Fruit fly (Drosophila melanogaster) whole organism, wandering third instar larva: ENCODE results near the gene Ankle2.

Experiments used
- CG32264 ChIP-seq: fragments of 200-800 bp; sonication (Bioruptor generic); optimal IDR thresholded peaks from 2 replicates; lab custom pipeline; 2016; ENCODE audit warnings: missing biosample characterization, missing genetic modification characterization
- CG9705 ChIP-seq: fragments of 200-800 bp; sonication (Bioruptor generic); optimal IDR thresholded peaks from 2 replicates; lab custom pipeline; 2018; ENCODE audit warnings: missing biosample characterization, mild to moderate bottlenecking, missing genetic modification characterization
- CrebA ChIP-seq: fragments of 200-800 bp; sonication (Bioruptor generic); optimal IDR thresholded peaks from 2 replicates; lab custom pipeline; 2016; ENCODE audit warnings: missing biosample characterization, mild to moderate bottlenecking, missing genetic modification characterization, borderline replicate concordance
- Dfd ChIP-seq: fragments of >200 bp; optimal IDR thresholded peaks from 2 replicates; lab custom pipeline; 2017; ENCODE audit warnings: missing biosample characterization, missing genetic modification characterization
- Dif ChIP-seq: fragments of 200-275, 200-300 bp; sonication (Bioruptor generic); optimal IDR thresholded peaks from 2 replicates; lab custom pipeline; 2018; ENCODE audit warnings: missing biosample characterization, missing genetic modification characterization; ENCODE audit not compliant: partially characterized antibody
- HLH106 ChIP-seq: fragments of 200-800 bp; optimal IDR thresholded peaks from 3 replicates; lab custom pipeline; 2019; ENCODE audit warnings: missing biosample characterization, mild to moderate bottlenecking, missing genetic modification characterization, moderate library complexity
- Hnf4 ChIP-seq: fragments of 200-800 bp; sonication (Bioruptor generic); optimal IDR thresholded peaks from 2 replicates; lab custom pipeline; 2016; ENCODE audit warnings: missing biosample characterization, mild to moderate bottlenecking, missing genetic modification characterization
- Hr78 ChIP-seq: fragments of >200 bp; optimal IDR thresholded peaks from 2 replicates; lab custom pipeline; 2017; ENCODE audit warnings: missing biosample characterization, missing genetic modification characterization
- Hr83 ChIP-seq: fragments of 200-300 bp; sonication (Bioruptor generic); optimal IDR thresholded peaks from 2 replicates; lab custom pipeline; 2016; ENCODE audit warnings: missing biosample characterization, mild to moderate bottlenecking, missing genetic modification characterization, moderate library complexity; ENCODE audit not compliant: poor library complexity, severe bottlenecking
- Jra ChIP-seq: sonication (Bioruptor generic); optimal IDR thresholded peaks from 2 replicates; lab custom pipeline; 2016; ENCODE audit warnings: missing biosample characterization, missing genetic modification characterization
- Myc ChIP-seq: fragments of >200 bp; optimal IDR thresholded peaks from 2 replicates; lab custom pipeline; 2017
- N ChIP-seq: fragments of >200 bp; optimal IDR thresholded peaks from 2 replicates; lab custom pipeline; 2018; ENCODE audit warnings: missing biosample characterization, missing external identifiers, missing genetic modification characterization
- OdsH ChIP-seq: fragments of 200-800 bp; sonication (Bioruptor generic); optimal IDR thresholded peaks from 2 replicates; lab custom pipeline; 2016; ENCODE audit warnings: missing biosample characterization, mild to moderate bottlenecking, missing genetic modification characterization
- Rel ChIP-seq, 2 experiments: fragments of 200-800 bp; sonication (Bioruptor generic) in 1 of 2; optimal IDR thresholded peaks; 2 replicates in 1 of 2; 3 replicates in 1 of 2; lab custom pipeline; 2016 to 2019; ENCODE audit warnings: mild to moderate bottlenecking in 2 of 2, missing biosample characterization in 2 of 2, missing genetic modification characterization in 2 of 2, moderate library complexity in 1 of 2
- Sp1 ChIP-seq: fragments of 200-800 bp; sonication (Bioruptor generic); optimal IDR thresholded peaks from 3 replicates; lab custom pipeline; 2019; ENCODE audit warnings: missing biosample characterization, mild to moderate bottlenecking, missing genetic modification characterization, moderate library complexity
- Vsx2 ChIP-seq: fragments of 200-300, 225-300 bp; sonication (Bioruptor generic); optimal IDR thresholded peaks from 2 replicates; lab custom pipeline; 2018; ENCODE audit warnings: missing biosample characterization, missing genetic modification characterization; ENCODE audit not compliant: partially characterized antibody
- br ChIP-seq: fragments of 200-800 bp; sonication (Bioruptor generic); optimal IDR thresholded peaks from 2 replicates; lab custom pipeline; 2016; ENCODE audit warnings: missing biosample characterization, missing genetic modification characterization
- brk ChIP-seq: fragments of 200-800 bp; sonication (Bioruptor generic); optimal IDR thresholded peaks from 2 replicates; lab custom pipeline; 2016; ENCODE audit warnings: missing biosample characterization, mild to moderate bottlenecking, missing genetic modification characterization
- dl ChIP-seq, 2 experiments: fragments of 175-275, 200-275 bp in 1 of 2; fragments of 200-275 bp in 1 of 2; sonication (Bioruptor generic); optimal IDR thresholded peaks; lab custom pipeline; 2018; ENCODE audit warnings: mild to moderate bottlenecking in 2 of 2, missing biosample characterization in 2 of 2, missing genetic modification characterization in 2 of 2, moderate library complexity in 2 of 2; ENCODE audit not compliant: partially characterized antibody in 2 of 2, insufficient read depth in 1 of 2
- dmrt93B ChIP-seq: fragments of 200-800 bp; sonication (Bioruptor generic); optimal IDR thresholded peaks from 2 replicates; lab custom pipeline; 2018; ENCODE audit warnings: missing biosample characterization, mild to moderate bottlenecking, missing genetic modification characterization
- dsf ChIP-seq: sonication (Bioruptor generic); optimal IDR thresholded peaks from 2 replicates; lab custom pipeline; 2016; ENCODE audit warnings: missing biosample characterization, missing genetic modification characterization, borderline replicate concordance
- ey ChIP-seq: fragments of 200-800 bp; sonication (Bioruptor generic); optimal IDR thresholded peaks from 2 replicates; lab custom pipeline; 2016; ENCODE audit warnings: missing biosample characterization, missing genetic modification characterization
- foxo ChIP-seq, 2 experiments: fragments of 200-800 bp; sonication (Bioruptor generic); optimal IDR thresholded peaks; 2 replicates in 1 of 2; 3 replicates in 1 of 2; lab custom pipeline; 2016 to 2017; ENCODE audit warnings: missing biosample characterization in 2 of 2, missing genetic modification characterization in 2 of 2
- fru ChIP-seq: fragments of 200-800 bp; sonication (Bioruptor generic); optimal IDR thresholded peaks from 3 replicates; lab custom pipeline; 2016; ENCODE audit warnings: missing biosample characterization, mild to moderate bottlenecking, missing genetic modification characterization
- h ChIP-seq: fragments of 200-800 bp; sonication (Bioruptor generic); optimal IDR thresholded peaks from 3 replicates; lab custom pipeline; 2016; ENCODE audit warnings: missing biosample characterization, mild to moderate bottlenecking, missing genetic modification characterization
- jim ChIP-seq: fragments of 175-275, 200-325 bp; sonication (Bioruptor generic); optimal IDR thresholded peaks from 2 replicates; lab custom pipeline; 2016; ENCODE audit warnings: missing biosample characterization, mild to moderate bottlenecking, missing genetic modification characterization
- pan ChIP-seq: fragments of >200 bp; optimal IDR thresholded peaks from 2 replicates; lab custom pipeline; 2017
- psq ChIP-seq: fragments of 200-800 bp; sonication (Bioruptor generic); optimal IDR thresholded peaks from 3 replicates; lab custom pipeline; 2017; ENCODE audit warnings: missing biosample characterization, mild to moderate bottlenecking, missing genetic modification characterization, moderate library complexity
- rgr ChIP-seq: fragments of 200-800 bp; sonication (Bioruptor generic); optimal IDR thresholded peaks from 3 replicates; lab custom pipeline; 2016; ENCODE audit warnings: missing biosample characterization, mild to moderate bottlenecking, missing genetic modification characterization
- sage ChIP-seq: fragments of 200-800 bp; sonication (Bioruptor generic); optimal IDR thresholded peaks from 2 replicates; lab custom pipeline; 2016; ENCODE audit warnings: missing biosample characterization, mild to moderate bottlenecking, missing genetic modification characterization
- sv ChIP-seq: fragments of 200-800 bp; sonication (Bioruptor generic); optimal IDR thresholded peaks from 3 replicates; lab custom pipeline; 2016; ENCODE audit warnings: missing biosample characterization, missing genetic modification characterization
- tai ChIP-seq: sonication (Bioruptor generic); optimal IDR thresholded peaks from 2 replicates; lab custom pipeline; 2016; ENCODE audit warnings: missing biosample characterization, missing genetic modification characterization
- usp ChIP-seq: fragments of >200 bp; optimal IDR thresholded peaks from 2 replicates; lab custom pipeline; 2017; ENCODE audit warnings: missing biosample characterization, missing genetic modification characterization
- woc ChIP-seq: sonication (Bioruptor generic); optimal IDR thresholded peaks from 2 replicates; lab custom pipeline; 2016; ENCODE audit warnings: missing biosample characterization, mild to moderate bottlenecking, missing genetic modification characterization

Ankle2 gene

dm6 chrX:17532158-17532557 lies 46.9 kb downstream of the Ankle2 start:
- TF ChIP-seq br (GFP tag; lab: Kevin White, UChicago) (no peak), usp (GFP tag; lab: Kevin White, UChicago) (no peak), brk (peak; percentile 70), Hr83 (no peak), N (GFP tag; lab: Kevin White, UChicago) (no peak), Sp1 (GFP tag; lab: Kevin White, UChicago) (no peak), Jra (no peak), dsf (GFP tag; lab: Kevin White, UChicago) (no peak), Hnf4 (GFP tag; lab: Kevin White, UChicago) (no peak), Myc (lab: Kevin White, UChicago) (peak; percentile 88), Hr78 (GFP tag; lab: Kevin White, UChicago) (no peak), sage (GFP tag; lab: Kevin White, UChicago) (no peak)

dm6 chrX:17531549-17532131 lies 47.4 kb downstream of the Ankle2 start:
- TF ChIP-seq dsf (GFP tag; lab: Kevin White, UChicago): no peak
- TF ChIP-seq woc (GFP tag; lab: Kevin White, UChicago): peak; percentile 9
- peak; percentile 50 for TF ChIP-seq brk
- TF ChIP-seq br (GFP tag; lab: Kevin White, UChicago): peak; percentile 73
- peak; percentile 40 for TF ChIP-seq dmrt93B
- peak; percentile 75 for TF ChIP-seq CG32264 (GFP tag; lab: Kevin White, UChicago)
- TF ChIP-seq OdsH: peak; percentile 42
- no peak for TF ChIP-seq Myc (lab: Kevin White, UChicago)
- TF ChIP-seq Hr83: peak; percentile 71
- peak; percentile 96 for TF ChIP-seq CrebA (GFP tag; lab: Kevin White, UChicago)
- peak; percentile 58 for TF ChIP-seq jim (GFP tag; lab: Kevin White, UChicago)
- no peak for TF ChIP-seq tai (GFP tag; lab: Kevin White, UChicago)
- peak; percentile 78 to 82 for TF ChIP-seq foxo (GFP tag; optimal IDR thresholded peaks at IDR 0.05; lab: Kevin White, UChicago)
- TF ChIP-seq Jra: peak; percentile 23
- TF ChIP-seq h: peak; percentile 3
- peak; percentile 93 for TF ChIP-seq Rel (GFP tag; optimal IDR thresholded peaks at IDR 0.05; lab: Kevin White, UChicago)
- peak; percentile 79 for TF ChIP-seq Rel (tag; optimal IDR thresholded peaks at IDR 0.05; lab: Kevin White, UChicago)
- peak; percentile 46 for TF ChIP-seq rgr (GFP tag; lab: Kevin White, UChicago)
- TF ChIP-seq ey (GFP tag; lab: Kevin White, UChicago): no peak
- TF ChIP-seq psq (GFP tag; lab: Kevin White, UChicago): peak; percentile 37
- TF ChIP-seq CG9705: peak; percentile 16
- peak; percentile 97 for TF ChIP-seq Sp1 (GFP tag; lab: Kevin White, UChicago)
- peak; percentile 25 for TF ChIP-seq fru (GFP tag; lab: Kevin White, UChicago)
- peak; percentile 83 for TF ChIP-seq sage (GFP tag; lab: Kevin White, UChicago)
- TF ChIP-seq HLH106 (tag; lab: Kevin White, UChicago): peak; percentile 44
- peak; percentile 21 for TF ChIP-seq Hnf4 (GFP tag; lab: Kevin White, UChicago)
- TF ChIP-seq sv (GFP tag; lab: Kevin White, UChicago): no peak
- no peak for TF ChIP-seq Hr78 (GFP tag; lab: Kevin White, UChicago)

dm6 chrX:17524426-17524825 lies 54.6 kb downstream of the Ankle2 start:
- TF ChIP-seq psq (GFP tag; lab: Kevin White, UChicago) (no peak), Vsx2 (GFP tag; lab: Kevin White, UChicago) (no peak), foxo (GFP tag; optimal IDR thresholded peaks at IDR 0.05; lab: Kevin White, UChicago) (no peak), HLH106 (tag; lab: Kevin White, UChicago) (no peak), dsf (GFP tag; lab: Kevin White, UChicago) (no peak), Hr78 (GFP tag; lab: Kevin White, UChicago) (no peak), jim (GFP tag; lab: Kevin White, UChicago) (no peak), tai (GFP tag; lab: Kevin White, UChicago) (no peak), CG32264 (GFP tag; lab: Kevin White, UChicago) (no peak), N (GFP tag; lab: Kevin White, UChicago) (no peak), h (no peak), Jra (no peak), Rel (GFP tag; optimal IDR thresholded peaks at IDR 0.05; lab: Kevin White, UChicago) (no peak), Rel (tag; optimal IDR thresholded peaks at IDR 0.05; lab: Kevin White, UChicago) (no peak), Hnf4 (GFP tag; lab: Kevin White, UChicago) (no peak), usp (GFP tag; lab: Kevin White, UChicago) (no peak), Dfd (GFP tag; lab: Kevin White, UChicago) (no peak), dl (GFP tag; optimal IDR thresholded peaks at IDR 0.05; lab: Kevin White, UChicago; ENCODE audit: insufficient read depth in 1 of 2, partially characterized antibody in 2 of 2) (no peak), pan (no peak), Dif (no peak), rgr (GFP tag; lab: Kevin White, UChicago) (no peak)
